Fruit fly (Drosophila melanogaster) Kc167 (cell line): ENCODE measurements around the gene Coq6.

Experiments used
- Myc ChIP-seq: fragments of >200 bp; optimal IDR thresholded peaks from 2 replicates; lab custom pipeline; 2017; ENCODE audit warnings: missing external identifiers
- h ChIP-seq: fragments of >200 bp; optimal IDR thresholded peaks from 3 replicates; lab custom pipeline; 2018; ENCODE audit warnings: missing external identifiers
- insv ChIP-seq: fragments of >200 bp; optimal IDR thresholded peaks from 3 replicates; lab custom pipeline; 2018; ENCODE audit warnings: missing external identifiers
- psq ChIP-seq: fragments of >200 bp; optimal IDR thresholded peaks from 2 replicates; lab custom pipeline; 2017; ENCODE audit warnings: missing external identifiers
- ttk ChIP-seq: sonication (Bioruptor generic); optimal IDR thresholded peaks from 2 replicates; lab custom pipeline; 2017; ENCODE audit warnings: missing external identifiers

- no peak for TF ChIP-seq ttk (lab: Kevin White, UChicago)
- TF ChIP-seq Myc (lab: Kevin White, UChicago): no peak
- no peak for TF ChIP-seq psq (lab: Kevin White, UChicago)
- TF ChIP-seq h (lab: Kevin White, UChicago): no peak
- no peak for TF ChIP-seq insv (lab: Kevin White, UChicago)
Measured at dm6 chr2L:5537063-5537462, 5.0 kb upstream of the Coq6 start.
